Fruit fly (Drosophila melanogaster) whole organism, embryonic: ENCODE results near the gene CG5541.
A peak's percentile ranks its signal among the peaks of the same experiment; 100 is the strongest.

ENCODE experiments used
- Asciz ChIP-seq: fragments of 200-800 bp; sonication (Bioruptor generic); optimal IDR thresholded peaks from 2 replicates; lab custom pipeline; 2017; ENCODE audit warnings: missing biosample characterization, mild to moderate bottlenecking, missing genetic modification characterization, missing genetic modification reagents
- Atf-2 ChIP-seq: fragments of 200-800 bp; sonication (Bioruptor generic); optimal IDR thresholded peaks from 2 replicates; lab custom pipeline; 2016; ENCODE audit warnings: missing biosample characterization, missing genetic modification characterization
- B-H2 ChIP-seq: fragments of 200-800 bp; sonication (Bioruptor generic); optimal IDR thresholded peaks from 2 replicates; lab custom pipeline; 2018; ENCODE audit warnings: missing biosample characterization, mild to moderate bottlenecking, missing genetic modification characterization
- Bdp1 ChIP-seq: fragments of 200-800 bp; sonication (Bioruptor generic); optimal IDR thresholded peaks from 3 replicates; lab custom pipeline; 2016; ENCODE audit warnings: missing biosample characterization, missing genetic modification characterization
- CG1024 ChIP-seq: fragments of 200-800 bp; sonication (Bioruptor generic); IDR thresholded peaks from 2 replicates; pipeline ENCODE4 v1.3.6; 2022; ENCODE audit warnings: missing biosample characterization, missing genetic modification characterization
- CG11504 ChIP-seq: fragments of 200-800 bp; sonication (Bioruptor generic); optimal IDR thresholded peaks from 3 replicates; lab custom pipeline; 2019; ENCODE audit warnings: missing biosample characterization, mild to moderate bottlenecking, missing genetic modification characterization, moderate library complexity
- CG12219 ChIP-seq: fragments of 200-800 bp; sonication (Bioruptor generic); optimal IDR thresholded peaks from 3 replicates; lab custom pipeline; 2018; ENCODE audit warnings: missing biosample characterization, mild to moderate bottlenecking, missing genetic modification characterization
- CG12391 ChIP-seq: fragments of 200-800 bp; sonication (Bioruptor generic); optimal IDR thresholded peaks from 3 replicates; lab custom pipeline; 2018; ENCODE audit warnings: missing biosample characterization, mild to moderate bottlenecking, missing genetic modification characterization, moderate library complexity
- CG13424 ChIP-seq: fragments of 200-800 bp; sonication (Bioruptor generic); optimal IDR thresholded peaks from 2 replicates; lab custom pipeline; 2019; ENCODE audit warnings: missing biosample characterization, mild to moderate bottlenecking, missing genetic modification characterization, moderate library complexity
- CG14441 ChIP-seq: fragments of 200-800 bp; sonication (Bioruptor generic); IDR thresholded peaks from 2 replicates; pipeline ENCODE4 v1.3.6; 2022; ENCODE audit warnings: missing biosample characterization, missing genetic modification characterization
- CG15269 ChIP-seq: fragments of 200-800 bp; sonication (Bioruptor generic); optimal IDR thresholded peaks from 2 replicates; lab custom pipeline; 2018; ENCODE audit warnings: missing biosample characterization, mild to moderate bottlenecking, missing genetic modification characterization, moderate library complexity
- CG15601 ChIP-seq: fragments of 200-800 bp; sonication (Bioruptor generic); optimal IDR thresholded peaks from 3 replicates; lab custom pipeline; 2019; ENCODE audit warnings: missing biosample characterization, mild to moderate bottlenecking, missing genetic modification characterization, moderate library complexity
- CG17568 ChIP-seq: fragments of 200-800 bp; sonication (Bioruptor generic); optimal IDR thresholded peaks from 2 replicates; lab custom pipeline; 2018; ENCODE audit warnings: missing biosample characterization, mild to moderate bottlenecking, missing genetic modification characterization, moderate library complexity
- CG18262 ChIP-seq: fragments of 200-800 bp; optimal IDR thresholded peaks from 3 replicates; lab custom pipeline; 2019; ENCODE audit warnings: missing biosample characterization, mild to moderate bottlenecking, missing genetic modification characterization, moderate library complexity
- CG2678 ChIP-seq: fragments of 200-800 bp; sonication (Bioruptor generic); optimal IDR thresholded peaks from 3 replicates; lab custom pipeline; 2019; ENCODE audit warnings: missing biosample characterization, mild to moderate bottlenecking, missing genetic modification characterization, moderate library complexity
- CG30403 ChIP-seq: fragments of 200-800 bp; sonication (Bioruptor generic); optimal IDR thresholded peaks from 3 replicates; lab custom pipeline; 2016; ENCODE audit warnings: missing biosample characterization, missing genetic modification characterization
- CG3407 ChIP-seq: fragments of 200-800 bp; sonication (Bioruptor generic); optimal IDR thresholded peaks from 2 replicates; lab custom pipeline; 2018; ENCODE audit warnings: missing biosample characterization, mild to moderate bottlenecking, missing genetic modification characterization
- CG4424 ChIP-seq: fragments of 200-800 bp; sonication (Bioruptor generic); optimal IDR thresholded peaks from 3 replicates; lab custom pipeline; 2016; ENCODE audit warnings: missing biosample characterization, missing genetic modification characterization
- CG8388 ChIP-seq: fragments of 200-800 bp; sonication (Bioruptor generic); optimal IDR thresholded peaks from 2 replicates; lab custom pipeline; 2019; ENCODE audit warnings: missing biosample characterization, mild to moderate bottlenecking, missing genetic modification characterization, moderate library complexity
- CG8765 ChIP-seq: fragments of 200-800 bp; sonication (Bioruptor generic); IDR thresholded peaks from 2 replicates; pipeline ENCODE4 v1.3.6; 2022; ENCODE audit warnings: missing biosample characterization, missing genetic modification characterization
- CG9727 ChIP-seq: fragments of 200-800 bp; sonication (Bioruptor generic); optimal IDR thresholded peaks from 3 replicates; lab custom pipeline; 2017; ENCODE audit warnings: missing biosample characterization, mild to moderate bottlenecking, missing genetic modification characterization
- Ets65A ChIP-seq: fragments of 200-800 bp; sonication (Bioruptor generic); peaks from one replicate; lab custom pipeline; 2016; ENCODE audit warnings: missing biosample characterization, missing genetic modification characterization
- HHEX ChIP-seq: fragments of 200-800 bp; sonication (Bioruptor generic); optimal IDR thresholded peaks from 3 replicates; lab custom pipeline; 2017; ENCODE audit warnings: missing biosample characterization, mild to moderate bottlenecking, missing genetic modification characterization, missing genetic modification reagents
- HmgZ ChIP-seq: fragments of 200-800 bp; sonication (Bioruptor generic); optimal IDR thresholded peaks from 2 replicates; lab custom pipeline; 2018; ENCODE audit warnings: missing biosample characterization, mild to moderate bottlenecking, missing genetic modification characterization
- Hr78 ChIP-seq, 2 experiments: fragments of 200-800 bp in 1 of 2; fragments of >200 bp in 1 of 2; sonication (Bioruptor generic) in 1 of 2; optimal IDR thresholded peaks; 2 replicates each; lab custom pipeline; 2017 to 2019; ENCODE audit warnings: missing biosample characterization in 2 of 2, missing genetic modification characterization in 2 of 2, mild to moderate bottlenecking in 1 of 2, moderate library complexity in 1 of 2
- Lhr ChIP-seq: fragments of 200-800 bp; sonication (Bioruptor generic); optimal IDR thresholded peaks from 3 replicates; lab custom pipeline; 2017; ENCODE audit warnings: mild to moderate bottlenecking, missing biosample characterization, missing genetic modification reagents, missing genetic modification characterization
- NfI ChIP-seq: fragments of 200-800 bp; sonication (Bioruptor generic); optimal IDR thresholded peaks from 3 replicates; lab custom pipeline; 2018; ENCODE audit warnings: missing biosample characterization, mild to moderate bottlenecking, missing genetic modification characterization, moderate library complexity
- Optix ChIP-seq: fragments of 200-800 bp; sonication (Bioruptor generic); IDR thresholded peaks from 3 replicates; pipeline ENCODE4 v1.3.6; 2022; ENCODE audit warnings: missing biosample characterization, missing genetic modification characterization
- Ptx1 ChIP-seq: fragments of 200-800 bp; sonication (Bioruptor generic); IDR thresholded peaks from 2 replicates; pipeline ENCODE4 v1.3.6; 2022; ENCODE audit warnings: missing biosample characterization, missing genetic modification characterization
- Sox100B ChIP-seq: fragments of 200-800 bp; sonication (Bioruptor generic); optimal IDR thresholded peaks from 3 replicates; lab custom pipeline; 2018; ENCODE audit warnings: missing biosample characterization, mild to moderate bottlenecking, missing genetic modification characterization
- ase ChIP-seq: fragments of 200-800 bp; sonication (Bioruptor generic); IDR thresholded peaks from 3 replicates; pipeline ENCODE4 v1.3.6; 2022; ENCODE audit warnings: missing biosample characterization, missing genetic modification characterization
- bsh ChIP-seq, 2 experiments: fragments of 200-800 bp; sonication (Bioruptor generic); optimal IDR thresholded peaks; 2 replicates each; lab custom pipeline; 2017 to 2018; ENCODE audit warnings: mild to moderate bottlenecking in 2 of 2, missing biosample characterization in 2 of 2, missing genetic modification characterization in 2 of 2, moderate library complexity in 1 of 2
- dpn ChIP-seq, 2 experiments: fragments of 200-800 bp; sonication (Bioruptor generic); optimal IDR thresholded peaks; 3 replicates each; lab custom pipeline; 2016; ENCODE audit warnings: missing biosample characterization in 2 of 2, missing genetic modification characterization in 2 of 2
- fd96Cb ChIP-seq: fragments of 200-800 bp; sonication (Bioruptor generic); optimal IDR thresholded peaks from 2 replicates; lab custom pipeline; 2018; ENCODE audit warnings: missing biosample characterization, mild to moderate bottlenecking, missing genetic modification characterization, moderate library complexity
- h ChIP-seq: fragments of >200 bp; optimal IDR thresholded peaks from 2 replicates; lab custom pipeline; 2017
- ham ChIP-seq: fragments of 200-800 bp; sonication (Bioruptor generic); IDR thresholded peaks from 2 replicates; pipeline ENCODE4 v1.3.6; 2022; ENCODE audit warnings: missing biosample characterization, missing genetic modification characterization
- her ChIP-seq: fragments of 200-800 bp; sonication (Bioruptor generic); optimal IDR thresholded peaks from 2 replicates; lab custom pipeline; 2016; ENCODE audit warnings: missing biosample characterization, missing genetic modification characterization
- insv ChIP-seq, 2 experiments: fragments of 200-800 bp; sonication (Bioruptor generic); optimal IDR thresholded peaks; 3 replicates each; lab custom pipeline; 2016 to 2018; ENCODE audit warnings: missing biosample characterization in 2 of 2, missing genetic modification characterization in 2 of 2
- inv ChIP-seq: fragments of 200-800 bp; sonication (Bioruptor generic); IDR thresholded peaks from 2 replicates; pipeline ENCODE4 v1.3.6; 2022; ENCODE audit warnings: missing biosample characterization, missing genetic modification characterization; ENCODE audit not compliant: partially characterized antibody
- jigr1 ChIP-seq: fragments of 200-800 bp; sonication (Bioruptor generic); IDR thresholded peaks from 3 replicates; pipeline ENCODE4 v1.3.6; 2022; ENCODE audit warnings: missing biosample characterization, missing genetic modification characterization
- sens-2 ChIP-seq: fragments of 200-800 bp; sonication (Bioruptor generic); IDR thresholded peaks from 2 replicates; pipeline ENCODE4 v1.3.6; 2022; ENCODE audit warnings: missing biosample characterization, missing genetic modification characterization
- slbo ChIP-seq: fragments of 200-800 bp; sonication (Bioruptor generic); IDR thresholded peaks from 2 replicates; pipeline ENCODE4 v1.3.6; 2022; ENCODE audit warnings: missing biosample characterization, missing genetic modification characterization
- so ChIP-seq: fragments of 200-800 bp; sonication (Bioruptor generic); IDR thresholded peaks from 3 replicates; pipeline ENCODE4 v1.3.6; 2022; ENCODE audit warnings: missing biosample characterization, missing genetic modification characterization
- sug ChIP-seq: fragments of 200-800 bp; optimal IDR thresholded peaks from 2 replicates; lab custom pipeline; 2019; ENCODE audit warnings: missing biosample characterization, mild to moderate bottlenecking, missing genetic modification characterization, moderate library complexity
- tgo ChIP-seq: fragments of 200-800 bp; sonication (Bioruptor generic); IDR thresholded peaks from 3 replicates; pipeline ENCODE4 v1.3.6; 2022; ENCODE audit warnings: missing biosample characterization, missing genetic modification characterization
- unpg ChIP-seq: fragments of 200-800 bp; sonication (Bioruptor generic); optimal IDR thresholded peaks from 3 replicates; lab custom pipeline; 2018; ENCODE audit warnings: missing biosample characterization, mild to moderate bottlenecking, missing genetic modification characterization, moderate library complexity
- z ChIP-seq: fragments of 200-800 bp; sonication (Bioruptor generic); IDR thresholded peaks from 3 replicates; pipeline ENCODE4 v1.3.6; 2022; ENCODE audit warnings: missing biosample characterization, missing genetic modification characterization
- zen2 ChIP-seq: fragments of 200-800 bp; sonication (Bioruptor generic); IDR thresholded peaks from 3 replicates; pipeline ENCODE4 v1.3.6; 2022; ENCODE audit warnings: missing biosample characterization, missing genetic modification characterization; ENCODE audit not compliant: partially characterized antibody
- zf30C ChIP-seq: fragments of 200-800 bp; sonication (Bioruptor generic); optimal IDR thresholded peaks from 3 replicates; lab custom pipeline; 2018; ENCODE audit warnings: missing biosample characterization, mild to moderate bottlenecking, missing genetic modification characterization
- zfh1 ChIP-seq: fragments of 200-800 bp; sonication (Bioruptor generic); IDR thresholded peaks from 3 replicates; pipeline ENCODE4 v1.3.6; 2022; ENCODE audit warnings: missing biosample characterization, missing genetic modification characterization

CG5541 gene

dm6 chrX:15026897-15027296 is 17.0 kb upstream of the CG5541 start (continued):
- peak; percentile 14 for TF ChIP-seq CG8388 (GFP tag; lab: Kevin White, UChicago)
- TF ChIP-seq Lhr (GFP tag; lab: Kevin White, UChicago) = no peak
- no peak for TF ChIP-seq Hr78 (GFP tag; optimal IDR thresholded peaks at IDR 0.05; lab: Kevin White, UChicago)
- TF ChIP-seq sug (tag; lab: Kevin White, UChicago) = no peak
- no peak for TF ChIP-seq HmgZ (tag; lab: Kevin White, UChicago)
- 0 out of 3 replicates have a peak, but pooled peaks have one; percentile 15 for TF ChIP-seq tgo (GFP tag; lab: Robert Waterston, UW)
- TF ChIP-seq sens-2 (GFP tag; lab: Robert Waterston, UW) = no peak
- TF ChIP-seq jigr1 (GFP tag; lab: Robert Waterston, UW) = no peak
- TF ChIP-seq CG30403 (GFP tag; lab: Kevin White, UChicago) = peak; percentile 24
- TF ChIP-seq CG17568 (GFP tag; lab: Kevin White, UChicago) = no peak
- peak; percentile 37; the same call in 1 of the 2 replicates for TF ChIP-seq Ptx1 (GFP tag; lab: Robert Waterston, UW)
- TF ChIP-seq ham (GFP tag; lab: Robert Waterston, UW) = no peak
- TF ChIP-seq HHEX = no peak
- TF ChIP-seq zen2 (GFP tag; lab: Robert Waterston, UW) = no peak
- TF ChIP-seq her (GFP tag; lab: Kevin White, UChicago) = no peak
- TF ChIP-seq Asciz = peak; percentile 12
- 0 out of 3 replicates have a peak, but pooled peaks have one; percentile 18 for TF ChIP-seq zfh1 (GFP tag; lab: Robert Waterston, UW)
- TF ChIP-seq ase (GFP tag; lab: Robert Waterston, UW) = peak; percentile 28; the same call in 1 of the 3 replicates
- no peak for TF ChIP-seq inv (GFP tag; lab: Robert Waterston, UW)
- TF ChIP-seq CG3407 (GFP tag; lab: Kevin White, UChicago) = no peak
- peak; percentile 31; the same call in 1 of the 2 replicates for TF ChIP-seq slbo (GFP tag; lab: Robert Waterston, UW)
- no peak for TF ChIP-seq h (lab: Kevin White, UChicago)
- TF ChIP-seq NfI (GFP tag; lab: Kevin White, UChicago) = no peak
- TF ChIP-seq CG18262 (tag; lab: Kevin White, UChicago) = peak; percentile 36
- peak in 1 of 2 experiments; percentile 8 for TF ChIP-seq dpn (GFP tag; optimal IDR thresholded peaks at IDR 0.05; lab: Kevin White, UChicago)
- peak; percentile 24 for TF ChIP-seq CG15269 (tag; lab: Kevin White, UChicago)
- TF ChIP-seq CG13424 = no peak
- peak; percentile 26 for TF ChIP-seq CG11504
- no peak for TF ChIP-seq Sox100B (GFP tag; lab: Kevin White, UChicago)
- TF ChIP-seq CG15601 (tag; lab: Kevin White, UChicago) = no peak
- peak; percentile 16; the same call in 1 of the 3 replicates for TF ChIP-seq so (GFP tag; lab: Robert Waterston, UW)
- TF ChIP-seq CG12391 (tag; lab: Kevin White, UChicago) = peak; percentile 3
- peak; percentile 17 for TF ChIP-seq CG2678 (tag; lab: Kevin White, UChicago)
- no peak for TF ChIP-seq B-H2
- peak; percentile 1 for TF ChIP-seq CG9727 (GFP tag; lab: Kevin White, UChicago)
- TF ChIP-seq z (GFP tag; lab: Robert Waterston, UW) = 0 out of 3 replicates have a peak, but pooled peaks have one; percentile 38
- no peak for TF ChIP-seq CG1024 (GFP tag; lab: Robert Waterston, UW)
- TF ChIP-seq bsh (GFP tag; optimal IDR thresholded peaks at IDR 0.05; lab: Kevin White, UChicago) = peak in 1 of 2 experiments; percentile 32
- no peak for TF ChIP-seq CG8765
- no peak for TF ChIP-seq Bdp1
- TF ChIP-seq insv (GFP tag; optimal IDR thresholded peaks at IDR 0.05; lab: Kevin White, UChicago) = peak in 1 of 2 experiments; percentile 29
- TF ChIP-seq unpg (GFP tag; lab: Kevin White, UChicago) = peak; percentile 34
- TF ChIP-seq CG4424 = peak; percentile 34
- TF ChIP-seq CG14441 = peak; percentile 42; the same call in 1 of the 2 replicates
- no peak for TF ChIP-seq CG12219
- no peak for TF ChIP-seq Optix (GFP tag; lab: Robert Waterston, UW)
- TF ChIP-seq Atf-2 (GFP tag; lab: Kevin White, UChicago) = no peak
- peak; percentile 34 for TF ChIP-seq fd96Cb (tag; lab: Kevin White, UChicago)
- TF ChIP-seq Ets65A (GFP tag; lab: Kevin White, UChicago) = peak; percentile 61
- TF ChIP-seq zf30C (GFP tag; lab: Kevin White, UChicago) = peak; percentile 46
